Worm (Caenorhabditis elegans): ENCODE data around the gene C50D2.2.

The C50D2.2 gene

DNA sequence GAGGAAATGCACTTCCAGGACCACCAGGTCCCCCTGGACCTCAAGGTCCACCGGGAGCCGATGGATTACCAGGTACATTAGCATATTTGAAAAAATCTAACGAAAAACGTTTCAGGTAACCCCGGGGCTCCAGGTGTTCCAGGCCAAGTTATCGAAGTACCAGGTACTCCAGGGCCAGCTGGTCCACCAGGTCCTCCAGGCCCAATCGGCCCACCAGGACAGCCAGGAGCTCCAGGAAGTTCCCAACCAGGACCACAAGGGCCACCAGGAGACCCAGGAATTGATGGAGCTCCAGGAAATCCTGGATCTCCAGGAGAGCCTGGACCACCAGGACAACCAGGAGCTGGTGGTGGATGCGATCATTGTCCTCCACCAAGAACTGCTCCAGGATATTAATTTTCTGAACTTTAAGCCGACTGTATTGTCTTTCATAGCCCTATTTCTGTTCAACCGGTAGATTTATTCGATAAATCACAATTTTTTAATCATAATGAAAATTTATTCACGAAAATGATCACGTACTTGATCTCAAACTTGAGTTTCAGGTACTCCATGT lies 3.6 kb upstream of the C50D2.2 start:
- TF ChIP-seq scrt-1 (GFP tag; IDR thresholded peaks at IDR 0.05): no peak
- no peak for TF ChIP-seq F13C5.2 (tag; optimal IDR thresholded peaks at IDR 0.05)
- TF ChIP-seq ama-1 (optimal IDR thresholded peaks at IDR 0.05): no peak
- no peak for TF ChIP-seq aly-1 (tag; optimal IDR thresholded peaks at IDR 0.05)
- no peak for TF ChIP-seq ets-7 (tag; optimal IDR thresholded peaks at IDR 0.05)
- TF ChIP-seq sea-1 (GFP tag; conservative IDR thresholded peaks at IDR 0.05): no peak
- TF ChIP-seq tbx-37 (GFP tag; conservative IDR thresholded peaks at IDR 0.05): no peak
- TF ChIP-seq flt-1 (GFP tag; IDR thresholded peaks at IDR 0.05): no peak
- TF ChIP-seq hnd-1 (tag; optimal IDR thresholded peaks at IDR 0.05): no peak
- no peak for TF ChIP-seq pes-1 (GFP tag; IDR thresholded peaks at IDR 0.05)

DNA sequence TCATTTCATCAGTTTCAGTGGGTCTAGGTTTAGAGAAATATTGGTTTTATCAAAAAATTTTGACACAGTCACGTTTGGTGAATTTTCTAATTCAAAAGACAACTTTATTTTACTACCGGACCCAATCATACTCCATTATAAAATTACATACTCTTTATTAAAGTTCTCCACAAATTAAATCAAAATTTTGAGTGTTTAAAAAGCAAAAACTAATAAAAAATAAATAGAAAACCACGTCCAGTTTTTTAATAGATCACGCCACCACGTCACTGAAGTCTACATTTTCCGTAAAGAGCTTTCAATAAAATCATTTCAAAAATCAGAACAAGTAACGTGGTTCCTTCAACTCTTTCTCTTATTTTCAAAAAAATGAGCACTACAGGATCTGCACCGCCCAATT lies 3.1 kb upstream of the C50D2.2 start, which contains the start of gene txt-1:
txt-1 (plus strand) TSS at position 301 of the 400 bp plus-strand sequence.
- TF ChIP-seq hnd-1 (tag; optimal IDR thresholded peaks at IDR 0.05) (no peak), ceh-13 (GFP tag; optimal IDR thresholded peaks at IDR 0.05) (no peak)

DNA sequence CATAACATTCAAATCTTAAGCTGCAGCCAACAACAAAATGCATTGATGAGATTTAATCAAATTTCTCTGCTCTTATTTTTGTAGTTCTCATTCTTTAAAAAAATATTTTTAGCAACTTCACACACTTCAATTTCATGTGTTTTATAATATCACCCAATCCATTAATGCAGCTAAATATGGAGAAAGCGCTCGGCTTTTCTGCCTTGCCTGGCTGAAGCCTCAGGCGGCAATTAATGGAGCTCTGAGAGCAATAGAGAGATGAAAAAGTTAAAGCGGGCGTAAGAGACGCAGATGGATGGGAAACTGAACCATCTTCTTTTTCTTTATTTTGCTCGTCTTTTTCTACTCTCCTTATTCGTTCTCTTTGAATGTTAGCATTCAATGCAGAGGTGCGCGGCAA lies 1.3 kb upstream of the C50D2.2 start:
- TF ChIP-seq pes-1 (GFP tag; IDR thresholded peaks at IDR 0.05) (no peak), aly-1 (tag; optimal IDR thresholded peaks at IDR 0.05) (no peak)

DNA sequence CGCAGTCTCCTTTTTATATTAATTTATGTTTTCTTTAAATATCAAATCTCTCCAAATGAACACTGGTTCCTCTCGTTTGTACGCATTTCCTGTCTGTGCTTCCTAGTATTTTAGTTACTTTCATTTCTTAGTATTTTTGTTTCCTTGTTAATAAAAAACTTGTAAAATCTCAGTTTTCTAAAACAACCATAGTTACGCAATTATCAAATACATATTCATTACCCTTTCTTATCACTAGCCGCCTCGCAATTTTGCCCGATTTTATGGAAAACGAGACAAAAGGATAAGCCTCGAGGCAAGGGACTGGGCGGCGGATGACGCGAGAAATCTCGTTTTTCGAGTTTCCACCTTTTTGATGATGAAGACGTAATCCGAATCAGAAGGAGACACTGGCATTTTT lies 2.3 kb downstream of the C50D2.2 start, which contains the start of gene C50D2.1:
C50D2.1 (plus strand) TSS at position 301 of the 400 bp plus-strand sequence.
- TF ChIP-seq aly-1 (tag; optimal IDR thresholded peaks at IDR 0.05): no peak

DNA sequence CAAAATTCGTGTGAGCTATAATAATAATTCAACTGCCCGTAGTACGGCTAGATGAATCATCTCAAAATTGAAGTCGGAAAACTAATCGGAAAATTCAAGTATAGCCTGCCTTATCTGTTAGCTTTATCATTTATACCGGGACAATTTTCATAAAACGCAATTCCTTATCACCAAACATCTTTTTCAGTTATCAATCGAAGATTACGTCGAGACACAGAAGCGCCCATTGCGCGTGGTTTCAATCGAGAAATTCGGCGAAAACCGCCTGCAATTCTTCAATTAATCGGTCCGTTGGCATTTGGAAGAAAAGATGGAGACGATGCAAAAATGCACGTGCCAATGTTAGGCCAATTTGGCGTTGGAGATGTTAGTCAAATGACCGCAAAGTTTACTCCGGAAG lies 3.3 kb downstream of the C50D2.2 start:
- TF ChIP-seq aly-1 (tag; optimal IDR thresholded peaks at IDR 0.05) (no peak), tbx-11 (GFP tag; IDR thresholded peaks at IDR 0.05) (no peak), ets-7 (tag; optimal IDR thresholded peaks at IDR 0.05) (no peak), sea-1 (GFP tag; conservative IDR thresholded peaks at IDR 0.05) (no peak), tra-4 (tag; optimal IDR thresholded peaks at IDR 0.05) (no peak), pes-1 (GFP tag; IDR thresholded peaks at IDR 0.05) (no peak), ama-1 (optimal IDR thresholded peaks at IDR 0.05) (no peak), ceh-36 (tag; optimal IDR thresholded peaks at IDR 0.05) (no peak), scrt-1 (GFP tag; IDR thresholded peaks at IDR 0.05) (no peak), hnd-1 (tag; optimal IDR thresholded peaks at IDR 0.05) (no peak), tbx-37 (GFP tag; conservative IDR thresholded peaks at IDR 0.05) (no peak), ceh-13 (GFP tag; optimal IDR thresholded peaks at IDR 0.05) (no peak), flt-1 (GFP tag; IDR thresholded peaks at IDR 0.05) (no peak), F13C5.2 (tag; optimal IDR thresholded peaks at IDR 0.05) (no peak), hmg-4 (GFP tag; optimal IDR thresholded peaks at IDR 0.05) (no peak), B0310.2 (tag; optimal IDR thresholded peaks at IDR 0.05) (no peak), hmbx-1 (tag; optimal IDR thresholded peaks at IDR 0.05) (no peak)

DNA sequence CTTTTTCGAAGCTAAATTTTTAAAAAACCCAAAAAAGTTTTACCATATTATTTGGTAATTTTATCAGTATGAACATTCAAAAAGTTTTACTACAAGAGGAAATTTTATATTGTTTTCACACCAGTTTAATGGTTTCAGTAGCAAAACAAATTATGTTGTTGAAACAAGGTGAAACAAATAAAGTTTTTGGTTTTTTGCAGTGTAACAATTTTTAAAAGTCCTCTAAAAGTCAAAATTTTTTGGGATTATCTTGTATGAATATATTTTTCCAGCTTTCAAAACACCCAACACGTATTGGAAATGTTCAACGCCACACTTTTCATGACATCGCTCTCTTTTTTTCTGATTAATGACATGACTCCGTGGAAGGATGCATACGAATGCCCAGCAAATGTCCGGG lies 8.0 kb downstream of the C50D2.2 start, which contains the start of gene srt-54:
srt-54 (plus strand) TSS at position 301 of the 400 bp plus-strand sequence.
- TF ChIP-seq ama-1 (optimal IDR thresholded peaks at IDR 0.05) (no peak), pes-1 (GFP tag; IDR thresholded peaks at IDR 0.05) (no peak), F13C5.2 (tag; optimal IDR thresholded peaks at IDR 0.05) (no peak), scrt-1 (GFP tag; IDR thresholded peaks at IDR 0.05) (no peak), hmbx-1 (tag; optimal IDR thresholded peaks at IDR 0.05) (no peak), ets-7 (tag; optimal IDR thresholded peaks at IDR 0.05) (no peak), ceh-36 (tag; optimal IDR thresholded peaks at IDR 0.05) (no peak)

DNA sequence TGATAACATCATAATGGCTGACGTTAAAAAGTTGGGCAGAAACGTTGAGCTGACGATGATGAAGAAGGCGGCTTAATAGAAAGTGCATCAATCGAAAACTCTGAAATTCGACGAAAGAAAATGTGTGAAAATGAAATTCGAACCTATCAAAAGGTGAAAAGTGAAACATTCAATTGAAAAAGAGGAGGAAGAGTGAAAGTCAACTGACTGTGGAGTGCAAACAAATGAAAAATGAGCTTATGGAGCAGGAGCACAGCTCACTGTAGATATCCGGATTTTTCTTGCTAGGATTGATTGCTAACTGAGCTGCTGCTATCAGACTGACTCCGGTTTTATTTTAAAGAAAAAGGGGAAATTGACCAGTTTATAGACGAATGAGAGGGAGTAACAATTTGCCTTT lies 12.2 kb downstream of the C50D2.2 start, which contains the start of gene K10B4.3:
K10B4.3 (minus strand) TSS at position 101 of the 400 bp plus-strand sequence.
- no peak for TF ChIP-seq F13C5.2 (tag; optimal IDR thresholded peaks at IDR 0.05)
- no peak for TF ChIP-seq pes-1 (GFP tag; IDR thresholded peaks at IDR 0.05)
- TF ChIP-seq sea-1 (GFP tag; conservative IDR thresholded peaks at IDR 0.05): no peak
- no peak for TF ChIP-seq tra-4 (tag; optimal IDR thresholded peaks at IDR 0.05)
- TF ChIP-seq hmg-4 (GFP tag; optimal IDR thresholded peaks at IDR 0.05): no peak
- TF ChIP-seq scrt-1 (GFP tag; IDR thresholded peaks at IDR 0.05): no peak
- no peak for TF ChIP-seq B0310.2 (tag; optimal IDR thresholded peaks at IDR 0.05)
- TF ChIP-seq ets-7 (tag; optimal IDR thresholded peaks at IDR 0.05): no peak
- no peak for TF ChIP-seq ceh-13 (GFP tag; optimal IDR thresholded peaks at IDR 0.05)
- TF ChIP-seq ama-1 (optimal IDR thresholded peaks at IDR 0.05): no peak
- no peak for TF ChIP-seq ceh-36 (tag; optimal IDR thresholded peaks at IDR 0.05)
- TF ChIP-seq flt-1 (GFP tag; IDR thresholded peaks at IDR 0.05): no peak
- TF ChIP-seq hnd-1 (tag; optimal IDR thresholded peaks at IDR 0.05): no peak
- no peak for TF ChIP-seq tbx-11 (GFP tag; IDR thresholded peaks at IDR 0.05)
- no peak for TF ChIP-seq hmbx-1 (tag; optimal IDR thresholded peaks at IDR 0.05)
- no peak for TF ChIP-seq tbx-37 (GFP tag; conservative IDR thresholded peaks at IDR 0.05)
- TF ChIP-seq aly-1 (tag; optimal IDR thresholded peaks at IDR 0.05): no peak

DNA sequence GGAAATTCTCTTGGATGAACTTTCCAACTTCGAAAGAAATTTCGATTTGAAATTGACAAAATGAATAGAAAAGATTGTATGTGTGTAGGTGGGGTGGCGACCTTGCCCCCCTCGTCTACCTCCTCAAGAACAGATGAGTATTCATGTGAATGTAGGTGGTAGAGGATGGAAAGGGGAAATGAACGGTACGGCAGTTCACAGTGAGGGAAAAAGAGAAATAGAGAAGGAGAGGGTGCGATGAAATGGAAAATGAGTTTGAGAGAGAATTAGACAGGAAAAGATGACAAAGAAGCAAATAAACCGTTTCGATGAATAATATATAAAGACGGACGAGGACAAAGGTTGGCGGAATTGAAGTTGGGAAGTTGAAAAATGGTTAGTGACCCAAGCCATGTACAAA lies 13.0 kb downstream of the C50D2.2 start:
- TF ChIP-seq tbx-11 (GFP tag; IDR thresholded peaks at IDR 0.05): no peak
- TF ChIP-seq tra-4 (tag; optimal IDR thresholded peaks at IDR 0.05): no peak
- TF ChIP-seq hmbx-1 (tag; optimal IDR thresholded peaks at IDR 0.05): no peak
- TF ChIP-seq ceh-13 (GFP tag; optimal IDR thresholded peaks at IDR 0.05): no peak
- TF ChIP-seq hmg-4 (GFP tag; optimal IDR thresholded peaks at IDR 0.05): no peak
- no peak for TF ChIP-seq ceh-36 (tag; optimal IDR thresholded peaks at IDR 0.05)
- no peak for TF ChIP-seq pes-1 (GFP tag; IDR thresholded peaks at IDR 0.05)
- no peak for TF ChIP-seq flt-1 (GFP tag; IDR thresholded peaks at IDR 0.05)
- TF ChIP-seq hnd-1 (tag; optimal IDR thresholded peaks at IDR 0.05): no peak
- TF ChIP-seq ets-7 (tag; optimal IDR thresholded peaks at IDR 0.05): no peak
- no peak for TF ChIP-seq ama-1 (optimal IDR thresholded peaks at IDR 0.05)
- TF ChIP-seq scrt-1 (GFP tag; IDR thresholded peaks at IDR 0.05): no peak
- TF ChIP-seq B0310.2 (tag; optimal IDR thresholded peaks at IDR 0.05): no peak
- no peak for TF ChIP-seq aly-1 (tag; optimal IDR thresholded peaks at IDR 0.05)
- TF ChIP-seq sea-1 (GFP tag; conservative IDR thresholded peaks at IDR 0.05): no peak
- no peak for TF ChIP-seq F13C5.2 (tag; optimal IDR thresholded peaks at IDR 0.05)
- TF ChIP-seq tbx-37 (GFP tag; conservative IDR thresholded peaks at IDR 0.05): no peak

Data from whole organism, early embryonic.